Fruit fly (Drosophila melanogaster): ENCODE measurements around the gene SP1029.

The SP1029 gene

DNA sequence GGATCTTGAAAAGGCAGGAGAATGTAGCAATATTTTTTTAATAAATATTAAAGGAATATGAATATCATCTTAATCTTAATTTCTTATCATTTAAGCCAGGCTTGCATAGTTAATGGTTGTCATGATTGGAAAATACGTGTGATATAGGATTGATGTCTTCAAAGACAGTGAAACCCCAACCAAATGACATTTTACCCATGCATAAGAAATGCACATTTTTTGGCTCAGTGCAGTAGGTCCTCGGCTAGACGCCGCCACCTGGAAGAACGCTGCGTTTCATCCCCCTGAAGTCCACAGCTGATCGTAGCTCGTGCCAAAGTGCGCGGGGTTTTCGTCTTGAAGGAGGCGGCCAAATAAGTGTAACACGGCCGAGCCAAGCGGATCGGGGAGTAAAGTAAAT lies 16.4 kb upstream of the SP1029 start (continued):
- peak; percentile 71 for TF ChIP-seq CG15696 (tag; optimal IDR thresholded peaks at IDR 0.05)
- no peak for TF ChIP-seq CG1647 (GFP tag; optimal IDR thresholded peaks at IDR 0.05)
- TF ChIP-seq luna (GFP tag; optimal IDR thresholded peaks at IDR 0.05), result no peak
- peak; percentile 27; the same call in 1 of the 2 replicates for TF ChIP-seq CG8765 (GFP tag; IDR thresholded peaks at IDR 0.05)
- TF ChIP-seq caup (GFP tag; optimal IDR thresholded peaks at IDR 0.05; ENCODE audit: severe bottlenecking), result no peak
- no peak for TF ChIP-seq C15 (GFP tag; IDR thresholded peaks at IDR 0.05)
- TF ChIP-seq CG14965 (GFP tag; optimal IDR thresholded peaks at IDR 0.05; ENCODE audit: borderline replicate concordance), result no peak
- no peak for TF ChIP-seq Doc3 (GFP tag; IDR thresholded peaks at IDR 0.05; ENCODE audit: partially characterized antibody)
- TF ChIP-seq zen (tag; optimal IDR thresholded peaks at IDR 0.05), result peak; percentile 30
- peak; percentile 42 for TF ChIP-seq CG9727 (GFP tag; optimal IDR thresholded peaks at IDR 0.05)
- no peak for TF ChIP-seq ase (GFP tag; IDR thresholded peaks at IDR 0.05)
- no peak for TF ChIP-seq CG16863 (GFP tag; optimal IDR thresholded peaks at IDR 0.05)
- TF ChIP-seq Blimp-1 (GFP tag; optimal IDR thresholded peaks at IDR 0.05), result no peak
- no peak for TF ChIP-seq CG1233 (GFP tag; optimal IDR thresholded peaks at IDR 0.05)
- TF ChIP-seq Mad (GFP tag; optimal IDR thresholded peaks at IDR 0.05), result no peak
- TF ChIP-seq CG15011 (GFP tag; optimal IDR thresholded peaks at IDR 0.05), result no peak
- no peak for TF ChIP-seq CG10431 (GFP tag; optimal IDR thresholded peaks at IDR 0.05)
- TF ChIP-seq unc-4 (GFP tag; IDR thresholded peaks at IDR 0.05; ENCODE audit: partially characterized antibody), result no peak
- no peak for TF ChIP-seq CG11560 (tag; IDR thresholded peaks at IDR 0.05)
- no peak for TF ChIP-seq Ssrp (tag; optimal IDR thresholded peaks at IDR 0.05)
- TF ChIP-seq lola (GFP tag; optimal IDR thresholded peaks at IDR 0.05), result no peak
- no peak for TF ChIP-seq CG4617 (GFP tag; optimal IDR thresholded peaks at IDR 0.05; ENCODE audit: borderline replicate concordance)
- TF ChIP-seq fd3F (GFP tag; optimal IDR thresholded peaks at IDR 0.05), result no peak
- TF ChIP-seq Xrp1 (GFP tag; IDR thresholded peaks at IDR 0.05), result peak; percentile 41; the same call in 1 of the 2 replicates
- no peak for TF ChIP-seq ato (GFP tag; IDR thresholded peaks at IDR 0.05; ENCODE audit: partially characterized antibody)
- no peak for TF ChIP-seq CG15269 (tag; optimal IDR thresholded peaks at IDR 0.05)
- no peak for TF ChIP-seq MBD-R2 (GFP tag; IDR thresholded peaks at IDR 0.05)
- TF ChIP-seq CG17829 (tag; optimal IDR thresholded peaks at IDR 0.05), result peak; percentile 55
- no peak for TF ChIP-seq HHEX (GFP tag; optimal IDR thresholded peaks at IDR 0.05)
- TF ChIP-seq TFAM (GFP tag; optimal IDR thresholded peaks at IDR 0.05), result no peak
- no peak for TF ChIP-seq en (GFP tag; optimal IDR thresholded peaks at IDR 0.05)
- TF ChIP-seq CG6791 (GFP tag; IDR thresholded peaks at IDR 0.05; ENCODE audit: partially characterized antibody), result no peak
- TF ChIP-seq Sry-β (GFP tag; optimal IDR thresholded peaks at IDR 0.05), result no peak
- no peak for TF ChIP-seq nerfin-2 (GFP tag; IDR thresholded peaks at IDR 0.05; ENCODE audit: partially characterized antibody)
- no peak for TF ChIP-seq maf-S (GFP tag; optimal IDR thresholded peaks at IDR 0.05)
- no peak for TF ChIP-seq CG2678 (tag; optimal IDR thresholded peaks at IDR 0.05)
- no peak for TF ChIP-seq crc (GFP tag; optimal IDR thresholded peaks at IDR 0.05)
- 0 out of 2 replicates have a peak, but pooled peaks have one; percentile 24 for TF ChIP-seq CG10959 (GFP tag; IDR thresholded peaks at IDR 0.05)
- TF ChIP-seq CG4404 (GFP tag; IDR thresholded peaks at IDR 0.05), result peak; percentile 59
- TF ChIP-seq Ets65A (GFP tag), result no peak
- TF ChIP-seq dpn (GFP tag; optimal IDR thresholded peaks at IDR 0.05), result no peak
- 0 out of 2 replicates have a peak, but pooled peaks have one; percentile 30 for TF ChIP-seq CG31441 (GFP tag; IDR thresholded peaks at IDR 0.05)
- no peak for TF ChIP-seq Fer2 (tag; optimal IDR thresholded peaks at IDR 0.05)
- peak; percentile 50 for TF ChIP-seq HLHmδ (GFP tag; optimal IDR thresholded peaks at IDR 0.05)
- no peak for TF ChIP-seq Eip74EF (GFP tag; optimal IDR thresholded peaks at IDR 0.05)
- no peak for TF ChIP-seq Scr (GFP tag; IDR thresholded peaks at IDR 0.05; ENCODE audit: partially characterized antibody)
- no peak for TF ChIP-seq D (optimal IDR thresholded peaks at IDR 0.05)
- TF ChIP-seq D (GFP tag; optimal IDR thresholded peaks at IDR 0.05), result peak; percentile 24
- TF ChIP-seq hb (GFP tag; IDR thresholded peaks at IDR 0.05; ENCODE audit: partially characterized antibody), result no peak
- no peak for TF ChIP-seq CG7928 (GFP tag; optimal IDR thresholded peaks at IDR 0.05)
